Worm (Caenorhabditis elegans): Measurements from ENCODE around the gene aat-8.

The aat-8 gene

ce11 chrIV:3832040-3832439, 32.8 kb downstream of the aat-8 start:
- TF ChIP-seq ceh-34 (tag; optimal IDR thresholded peaks at IDR 0.05) (no peak), hlh-13 (GFP tag; optimal IDR thresholded peaks at IDR 0.05) (no peak), ceh-48 (tag; optimal IDR thresholded peaks at IDR 0.05) (no peak), sdc-2 (tag; optimal IDR thresholded peaks at IDR 0.05) (no peak), dve-1 (tag; optimal IDR thresholded peaks at IDR 0.05) (no peak), pqm-1 (tag; optimal IDR thresholded peaks at IDR 0.05) (no peak), pag-3 (tag; optimal IDR thresholded peaks at IDR 0.05; ENCODE audit: borderline replicate concordance) (no peak), hlh-15 (tag; optimal IDR thresholded peaks at IDR 0.05) (no peak), lim-6 (tag; optimal IDR thresholded peaks at IDR 0.05) (no peak), ceh-24 (tag; optimal IDR thresholded peaks at IDR 0.05) (no peak), elt-2 (tag; optimal IDR thresholded peaks at IDR 0.05) (no peak), ceh-9 (tag; optimal IDR thresholded peaks at IDR 0.05) (no peak)

- TF ChIP-seq C08G9.2 (tag; optimal IDR thresholded peaks at IDR 0.05): no peak
- no peak for TF ChIP-seq ztf-16 (tag; optimal IDR thresholded peaks at IDR 0.05)
- no peak for TF ChIP-seq hlh-15 (tag; optimal IDR thresholded peaks at IDR 0.05)
- TF ChIP-seq ceh-19 (GFP tag; optimal IDR thresholded peaks at IDR 0.05): no peak
- TF ChIP-seq elt-4 (tag; optimal IDR thresholded peaks at IDR 0.05): no peak
- no peak for TF ChIP-seq F13H6.1 (tag; optimal IDR thresholded peaks at IDR 0.05)
- TF ChIP-seq pag-3 (tag; optimal IDR thresholded peaks at IDR 0.05; ENCODE audit: borderline replicate concordance): no peak
- TF ChIP-seq Y22D7AL.16 (tag; optimal IDR thresholded peaks at IDR 0.05): no peak
- TF ChIP-seq rnt-1 (tag; optimal IDR thresholded peaks at IDR 0.05): no peak
Observed at ce11 chrIV:3827724-3828123, 37.1 kb downstream of the aat-8 start.

ce11 chrIV:3826590-3827128, 38.2 kb downstream of the aat-8 start, which contains the start of gene F28F9.3:
Gene F28F9.3 (plus strand): TSS chrIV:3826890.
- peak; percentile 64 for TF ChIP-seq ceh-34 (tag; optimal IDR thresholded peaks at IDR 0.05)
- TF ChIP-seq mec-3 (tag; optimal IDR thresholded peaks at IDR 0.05; ENCODE audit: borderline replicate concordance): no peak
- TF ChIP-seq ref-2 (tag; optimal IDR thresholded peaks at IDR 0.05): peak; percentile 45
- peak; percentile 59 for TF ChIP-seq ceh-19 (GFP tag; optimal IDR thresholded peaks at IDR 0.05)

- no peak for TF ChIP-seq madf-2 (tag; optimal IDR thresholded peaks at IDR 0.05)
- peak; percentile 37 for TF ChIP-seq unc-55 (GFP tag; optimal IDR thresholded peaks at IDR 0.05)
- peak; percentile 19 for TF ChIP-seq rnt-1 (tag; optimal IDR thresholded peaks at IDR 0.05)
Observed at ce11 chrIV:3825388-3825787, 39.5 kb downstream of the aat-8 start.

ce11 chrIV:3824720-3825119, 40.1 kb downstream of the aat-8 start:
- TF ChIP-seq unc-55 (GFP tag; optimal IDR thresholded peaks at IDR 0.05) (peak; percentile 62), C08G9.2 (tag; optimal IDR thresholded peaks at IDR 0.05) (no peak), tbx-2 (tag; optimal IDR thresholded peaks at IDR 0.05) (peak; percentile 67), ceh-9 (tag; optimal IDR thresholded peaks at IDR 0.05) (no peak), sdc-2 (tag; optimal IDR thresholded peaks at IDR 0.05) (peak; percentile 2), ceh-34 (tag; optimal IDR thresholded peaks at IDR 0.05) (peak; percentile 54), nfya-1 (tag; optimal IDR thresholded peaks at IDR 0.05) (peak; percentile 78), hlh-30 (tag; optimal IDR thresholded peaks at IDR 0.05; ENCODE audit: insufficient read depth) (peak; percentile 85), ref-2 (tag; optimal IDR thresholded peaks at IDR 0.05) (peak; percentile 58), K09A11.1 (tag; optimal IDR thresholded peaks at IDR 0.05; ENCODE audit: insufficient read depth) (no peak), elt-2 (tag; optimal IDR thresholded peaks at IDR 0.05) (peak; percentile 11), elt-4 (tag; optimal IDR thresholded peaks at IDR 0.05) (no peak), hlh-8 (tag; optimal IDR thresholded peaks at IDR 0.05) (peak; percentile 48), tbx-7 (tag; optimal IDR thresholded peaks at IDR 0.05) (no peak), unc-42 (tag; optimal IDR thresholded peaks at IDR 0.05) (peak; percentile 93), hlh-15 (tag; optimal IDR thresholded peaks at IDR 0.05) (no peak), ceh-31 (tag; optimal IDR thresholded peaks at IDR 0.05) (peak; percentile 63)

ce11 chrIV:3821554-3821953, 43.3 kb downstream of the aat-8 start:
- TF ChIP-seq C38D4.7 (GFP tag; optimal IDR thresholded peaks at IDR 0.05): no peak
- no peak for TF ChIP-seq nfya-1 (tag; optimal IDR thresholded peaks at IDR 0.05)
- TF ChIP-seq nhr-232 (tag; optimal IDR thresholded peaks at IDR 0.05): no peak
- TF ChIP-seq K09A11.1 (tag; optimal IDR thresholded peaks at IDR 0.05; ENCODE audit: insufficient read depth): no peak
- TF ChIP-seq rnt-1 (tag; optimal IDR thresholded peaks at IDR 0.05): no peak

Data from whole organism, late embryonic.